Worm (Caenorhabditis elegans) whole organism, L1 larva: Measurements from ENCODE around the gene T09A5.5.
A peak's percentile ranks its signal among the peaks of the same experiment; 100 is the strongest.

Source experiments
- C04F5.9 ChIP-seq: sonication (generic microtip); optimal IDR thresholded peaks from 2 replicates; lab custom pipeline; 2016; ENCODE audit warnings: missing genetic modification characterization, missing compliant biosample characterization
- C16A3.4 ChIP-seq: fragments of 150-350 bp; optimal IDR thresholded peaks from 2 replicates; lab custom pipeline; 2014; ENCODE audit warnings: missing biosample characterization, missing genetic modification characterization
- C34B4.2 ChIP-seq: sonication (generic microtip); optimal IDR thresholded peaks from 2 replicates; lab custom pipeline; 2017; ENCODE audit warnings: mild to moderate bottlenecking, missing genetic modification characterization, missing compliant biosample characterization
- F16B12.6 ChIP-seq: fragments of 150-350 bp; optimal IDR thresholded peaks from 2 replicates; lab custom pipeline; 2014; ENCODE audit warnings: missing biosample characterization, missing genetic modification characterization
- aha-1 ChIP-seq: fragments of 150-350 bp; optimal IDR thresholded peaks from 2 replicates; lab custom pipeline; 2014; ENCODE audit warnings: missing biosample characterization, missing genetic modification characterization
- alr-1 ChIP-seq: fragments of 200-800 bp; sonication (Bioruptor generic); optimal IDR thresholded peaks from 2 replicates; lab custom pipeline; 2018; ENCODE audit warnings: borderline replicate concordance, mild to moderate bottlenecking, missing genetic modification characterization, missing compliant biosample characterization
- aly-2 ChIP-seq: fragments of 150-350 bp; optimal IDR thresholded peaks from 2 replicates; lab custom pipeline; 2014; ENCODE audit warnings: missing biosample characterization, missing genetic modification characterization
- ceh-88 ChIP-seq: fragments of 200-800 bp; sonication (Bioruptor generic); IDR thresholded peaks from 2 replicates; pipeline ENCODE4 v1.3.6; 2022; ENCODE audit warnings: missing genetic modification characterization, missing compliant biosample characterization
- ceh-90 ChIP-seq: sonication (generic microtip); optimal IDR thresholded peaks from 2 replicates; lab custom pipeline; 2016; ENCODE audit warnings: missing genetic modification characterization, missing compliant biosample characterization
- dpl-1 ChIP-seq, 3 experiments: fragments of 150-350 bp in 2 of 3; sonication (generic microtip) in 1 of 3; optimal IDR thresholded peaks; 2 replicates each; lab custom pipeline; 2014 to 2017; ENCODE audit warnings: missing biosample characterization in 3 of 3, missing genetic modification characterization in 3 of 3, missing genetic modification reagents in 3 of 3
- efl-1 ChIP-seq, 4 experiments: fragments of 150-350 bp; optimal IDR thresholded peaks in 3 of 4; peaks in 1 of 4; 1 replicate in 1 of 4; 2 replicates in 3 of 4; lab custom pipeline; 2014; ENCODE audit warnings: missing biosample characterization in 2 of 4, missing genetic modification characterization in 2 of 4, missing genetic modification reagents in 2 of 4
- egl-13 ChIP-seq: sonication (generic microtip); optimal IDR thresholded peaks from 2 replicates; lab custom pipeline; 2016; ENCODE audit warnings: missing genotype, missing genetic modification reagents, missing genetic modification characterization, missing compliant biosample characterization
- ets-5 ChIP-seq: fragments of 200-800 bp; sonication (Bioruptor generic); IDR thresholded peaks from 2 replicates; pipeline ENCODE4 v1.3.6; 2022; ENCODE audit warnings: missing genetic modification characterization, missing compliant biosample characterization
- fkh-10 ChIP-seq: sonication (generic microtip); optimal IDR thresholded peaks from 2 replicates; lab custom pipeline; 2017; ENCODE audit warnings: missing biosample characterization, missing genetic modification reagents, missing genetic modification characterization
- fkh-4 ChIP-seq: sonication (generic microtip); optimal IDR thresholded peaks from 2 replicates; lab custom pipeline; 2016; ENCODE audit warnings: missing compliant biosample characterization, missing genetic modification characterization, borderline replicate concordance
- fos-1 ChIP-seq: fragments of 150-350 bp; optimal IDR thresholded peaks from 2 replicates; lab custom pipeline; 2014; ENCODE audit warnings: missing biosample characterization, missing genetic modification characterization
- grh-1 ChIP-seq: fragments of 200-800 bp; sonication (Bioruptor generic); IDR thresholded peaks from 2 replicates; pipeline ENCODE4 v1.3.6; 2022; ENCODE audit warnings: missing genetic modification reagents, missing genetic modification characterization, missing compliant biosample characterization
- hlh-17 ChIP-seq: fragments of 200-800 bp; sonication (Bioruptor generic); optimal IDR thresholded peaks from 2 replicates; lab custom pipeline; 2018; ENCODE audit warnings: missing genetic modification characterization, mild to moderate bottlenecking, missing compliant biosample characterization, moderate library complexity, borderline replicate concordance
- irx-1 ChIP-seq: sonication (generic microtip); optimal IDR thresholded peaks from 2 replicates; lab custom pipeline; 2016; ENCODE audit warnings: missing genetic modification characterization, missing compliant biosample characterization
- lin-13 ChIP-seq: fragments of 150-350 bp; optimal IDR thresholded peaks from 2 replicates; lab custom pipeline; 2014; ENCODE audit warnings: missing biosample characterization, missing genetic modification reagents, missing genetic modification characterization
- lin-14 ChIP-seq: fragments of 200-800 bp; sonication (Bioruptor generic); optimal IDR thresholded peaks from 2 replicates; lab custom pipeline; 2018; ENCODE audit warnings: mild to moderate bottlenecking, missing genetic modification characterization, moderate library complexity, missing compliant biosample characterization
- lin-15B ChIP-seq: fragments of 150-350 bp; sonication (generic microtip); optimal IDR thresholded peaks from 3 replicates; lab custom pipeline; 2014; ENCODE audit warnings: missing biosample characterization, missing genetic modification characterization
- lin-35 ChIP-seq, 2 experiments: fragments of 150-350 bp; optimal IDR thresholded peaks; 2 replicates each; lab custom pipeline; 2014; ENCODE audit warnings: missing biosample characterization in 2 of 2, missing genetic modification characterization in 2 of 2, missing genetic modification reagents in 2 of 2
- lir-3 ChIP-seq: sonication (generic microtip); optimal IDR thresholded peaks from 2 replicates; lab custom pipeline; 2016; ENCODE audit warnings: mild to moderate bottlenecking, missing genetic modification characterization, moderate library complexity, missing compliant biosample characterization; ENCODE audit not compliant: poor library complexity
- lsy-2 ChIP-seq, 2 experiments: fragments of 150-350 bp; optimal IDR thresholded peaks; 2 replicates each; lab custom pipeline; 2014; ENCODE audit warnings: missing biosample characterization in 2 of 2, missing genetic modification characterization in 2 of 2
- mab-9 ChIP-seq: fragments of 200-800 bp; sonication (Bioruptor generic); IDR thresholded peaks from 2 replicates; pipeline ENCODE4 v1.3.6; 2022; ENCODE audit warnings: missing genetic modification reagents, missing genetic modification characterization, missing compliant biosample characterization
- mef-2 ChIP-seq: fragments of 150-350 bp; optimal IDR thresholded peaks from 2 replicates; lab custom pipeline; 2014; ENCODE audit warnings: missing biosample characterization, missing genetic modification characterization
- mep-1 ChIP-seq: fragments of 150-350 bp; optimal IDR thresholded peaks from 2 replicates; lab custom pipeline; 2014; ENCODE audit warnings: missing biosample characterization, missing genetic modification characterization
- nhr-12 ChIP-seq: sonication (generic microtip); optimal IDR thresholded peaks from 2 replicates; lab custom pipeline; 2017; ENCODE audit warnings: missing biosample characterization, missing genetic modification characterization
- nhr-237 ChIP-seq: fragments of 150-350 bp; optimal IDR thresholded peaks from 2 replicates; lab custom pipeline; 2014; ENCODE audit warnings: missing biosample characterization, missing genetic modification characterization
- nhr-28 ChIP-seq: fragments of 150-350 bp; optimal IDR thresholded peaks from 2 replicates; lab custom pipeline; 2014; ENCODE audit warnings: missing biosample characterization, missing genetic modification characterization
- nhr-76 ChIP-seq: sonication (generic microtip); optimal IDR thresholded peaks from 2 replicates; lab custom pipeline; 2017; ENCODE audit warnings: missing biosample characterization, missing genetic modification characterization
- nhr-77 ChIP-seq: fragments of 150-350 bp; optimal IDR thresholded peaks from 2 replicates; lab custom pipeline; 2014; ENCODE audit warnings: missing biosample characterization, missing genetic modification characterization
- nhr-84 ChIP-seq: sonication (generic microtip); optimal IDR thresholded peaks from 2 replicates; lab custom pipeline; 2017; ENCODE audit warnings: missing biosample characterization, missing genetic modification characterization
- nhr-85 ChIP-seq: sonication (generic microtip); peaks from one replicate; lab custom pipeline; 2016; ENCODE audit warnings: missing genetic modification characterization, inconsistent platforms, missing compliant biosample characterization
- nhr-90 ChIP-seq: sonication (generic microtip); optimal IDR thresholded peaks from 2 replicates; lab custom pipeline; 2016; ENCODE audit warnings: mild to moderate bottlenecking, missing genetic modification characterization, missing compliant biosample characterization; ENCODE audit not compliant: poor library complexity
- sox-4 ChIP-seq: sonication (generic microtip); optimal IDR thresholded peaks from 2 replicates; lab custom pipeline; 2016; ENCODE audit warnings: missing genetic modification characterization, missing compliant biosample characterization
- sptf-1 ChIP-seq: fragments of 150-350 bp; optimal IDR thresholded peaks from 2 replicates; lab custom pipeline; 2014; ENCODE audit warnings: missing biosample characterization, missing genetic modification characterization
- swsn-7 ChIP-seq: sonication (generic microtip); optimal IDR thresholded peaks from 2 replicates; lab custom pipeline; 2016; ENCODE audit warnings: missing genetic modification characterization, missing compliant biosample characterization
- tbx-2 ChIP-seq: sonication (generic microtip); optimal IDR thresholded peaks from 2 replicates; lab custom pipeline; 2016; ENCODE audit warnings: missing genetic modification characterization, missing compliant biosample characterization
- tlp-1 ChIP-seq: fragments of 150-350 bp; optimal IDR thresholded peaks from 2 replicates; lab custom pipeline; 2014; ENCODE audit warnings: missing biosample characterization, missing genetic modification characterization
- unc-130 ChIP-seq: fragments of 150-350 bp; optimal IDR thresholded peaks from 2 replicates; lab custom pipeline; 2017; ENCODE audit warnings: missing biosample characterization, missing genetic modification characterization, inconsistent platforms
- unc-30 ChIP-seq: sonication (generic microtip); optimal IDR thresholded peaks from 2 replicates; lab custom pipeline; 2017; ENCODE audit warnings: missing biosample characterization, missing genetic modification characterization
- unc-86 ChIP-seq: sonication (generic microtip); optimal IDR thresholded peaks from 2 replicates; lab custom pipeline; 2016; ENCODE audit warnings: missing genetic modification characterization, missing compliant biosample characterization
- unc-98 ChIP-seq: fragments of 200-800 bp; sonication (Bioruptor generic); IDR thresholded peaks from 2 replicates; pipeline ENCODE4 v1.3.6; 2022; ENCODE audit warnings: missing genetic modification characterization, missing compliant biosample characterization
- vab-15 ChIP-seq: sonication (generic microtip); optimal IDR thresholded peaks from 2 replicates; lab custom pipeline; 2017; ENCODE audit warnings: missing genotype, mild to moderate bottlenecking, missing genetic modification characterization, missing compliant biosample characterization
- xbp-1 ChIP-seq: sonication (generic microtip); optimal IDR thresholded peaks from 2 replicates; lab custom pipeline; 2016; ENCODE audit warnings: missing genetic modification characterization, missing compliant biosample characterization
- ztf-11 ChIP-seq, 2 experiments: sonication (generic microtip); optimal IDR thresholded peaks; 2 replicates each; lab custom pipeline; 2016 to 2017; ENCODE audit warnings: missing genetic modification characterization in 2 of 2, missing biosample characterization in 1 of 2, missing compliant biosample characterization in 1 of 2
- ztf-4 ChIP-seq: fragments of 150-350 bp; optimal IDR thresholded peaks from 2 replicates; lab custom pipeline; 2014; ENCODE audit warnings: missing biosample characterization, missing genetic modification characterization

T09A5.5 gene

DNA sequence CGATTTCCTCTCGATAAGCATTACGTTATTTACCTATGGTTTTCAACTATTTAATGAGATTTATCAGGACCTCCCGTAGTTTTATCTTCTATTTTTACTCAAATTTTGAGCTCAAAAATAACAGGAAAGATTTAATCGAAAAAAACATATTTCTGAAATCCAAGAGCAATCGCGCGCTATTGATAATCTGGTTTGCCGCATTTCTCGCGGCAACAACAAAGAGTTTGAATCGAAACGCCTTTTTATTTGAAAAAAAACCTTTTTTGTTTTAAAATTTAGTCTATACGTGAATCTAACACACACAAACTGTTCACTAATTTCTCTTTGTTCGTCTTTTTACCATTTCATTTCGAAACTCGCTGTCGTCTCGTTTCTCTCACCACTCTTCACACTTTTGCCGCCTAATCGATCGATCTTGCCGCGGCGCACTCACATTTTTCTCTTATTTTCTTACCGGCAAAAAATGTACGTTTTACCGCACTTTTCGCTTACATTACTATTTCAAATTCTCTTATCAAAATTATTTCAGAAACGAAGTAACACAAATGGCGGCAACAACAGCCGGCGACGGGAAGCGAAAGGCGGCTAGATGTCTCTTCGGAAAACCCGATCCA, 37.3 kb downstream of the T09A5.5 start, which contains the start of gene cki-2 (continued):
- TF ChIP-seq lin-35 (GFP tag; optimal IDR thresholded peaks at IDR 0.05; lab: Kevin White, UChicago) (peak; percentile 63 to 73), mef-2 (tag; lab: Kevin White, UChicago) (no peak), unc-130 (tag; lab: Kevin White, UChicago) (no peak), nhr-77 (tag; lab: Kevin White, UChicago) (no peak), efl-1 (optimal IDR thresholded peaks at IDR 0.05; lab: Kevin White, UChicago) (peak; percentile 21 to 64), efl-1 (GFP tag; optimal IDR thresholded peaks at IDR 0.05 in 1 of 2; lab: Kevin White, UChicago) (peak; percentile 72 to 93), mab-9 (no peak), aly-2 (tag; lab: Kevin White, UChicago) (no peak)

- TF ChIP-seq tlp-1 (tag; lab: Kevin White, UChicago) (no peak), lin-35 (GFP tag; optimal IDR thresholded peaks at IDR 0.05; lab: Kevin White, UChicago) (no peak), xbp-1 (tag; lab: Kevin White, UChicago) (no peak), unc-86 (tag; lab: Kevin White, UChicago) (no peak), unc-98 (GFP tag; lab: Robert Waterston, UW) (no peak), unc-130 (tag; lab: Kevin White, UChicago) (no peak), C04F5.9 (no peak), nhr-90 (tag; lab: Kevin White, UChicago) (no peak), F16B12.6 (tag; lab: Kevin White, UChicago) (no peak), lin-15B (tag; lab: Kevin White, UChicago) (no peak), ceh-88 (GFP tag; lab: Robert Waterston, UW) (no peak), sox-4 (no peak), sptf-1 (no peak), C34B4.2 (tag; lab: Kevin White, UChicago) (no peak), tbx-2 (tag; lab: Kevin White, UChicago) (peak; percentile 79), swsn-7 (tag; lab: Kevin White, UChicago) (no peak), alr-1 (tag; lab: Kevin White, UChicago) (no peak), nhr-85 (peak; percentile 61), dpl-1 (GFP tag; optimal IDR thresholded peaks at IDR 0.05; lab: Kevin White, UChicago) (no peak), nhr-237 (tag; lab: Kevin White, UChicago) (no peak), fkh-4 (tag; lab: Kevin White, UChicago) (no peak), aly-2 (tag; lab: Kevin White, UChicago) (no peak), unc-30 (tag; lab: Kevin White, UChicago) (no peak), egl-13 (tag; lab: Kevin White, UChicago) (no peak), nhr-28 (tag; lab: Kevin White, UChicago) (no peak), aha-1 (tag; lab: Kevin White, UChicago) (no peak), nhr-84 (tag; lab: Kevin White, UChicago) (no peak), fos-1 (tag; lab: Kevin White, UChicago) (no peak), lir-3 (no peak), hlh-17 (no peak), lin-14 (GFP tag; lab: Kevin White, UChicago) (peak; percentile 18), lsy-2 (tag; optimal IDR thresholded peaks at IDR 0.05; lab: Kevin White, UChicago) (no peak), nhr-12 (no peak), vab-15 (tag; lab: Kevin White, UChicago) (peak; percentile 54), irx-1 (tag; lab: Kevin White, UChicago) (no peak), C16A3.4 (no peak), ceh-90 (no peak), fkh-10 (GFP tag; lab: Kevin White, UChicago) (no peak), lin-13 (GFP tag; lab: Kevin White, UChicago) (no peak), ets-5 (GFP tag; lab: Robert Waterston, UW) (no peak), mef-2 (tag; lab: Kevin White, UChicago) (no peak), nhr-76 (tag; lab: Kevin White, UChicago) (no peak), mep-1 (peak; percentile 9), ztf-4 (no peak), grh-1 (GFP tag; lab: Robert Waterston, UW) (no peak), efl-1 (optimal IDR thresholded peaks at IDR 0.05; lab: Kevin White, UChicago) (no peak), efl-1 (GFP tag; optimal IDR thresholded peaks at IDR 0.05 in 1 of 2; lab: Kevin White, UChicago) (no peak), ztf-11 (tag; optimal IDR thresholded peaks at IDR 0.05; lab: Kevin White, UChicago) (peak in 1 of 2 experiments; percentile 85)
Measured at ce11 chrII:7815406-7815805, 38.2 kb downstream of the T09A5.5 start.
